Worm (Caenorhabditis elegans) whole organism, mixed stage, embryonic: ENCODE data around the gene F53F4.15.
A peak's percentile ranks its signal among the peaks of the same experiment; 100 is the strongest.

ENCODE experiments used
- M03D4.4 ChIP-seq: sonication (generic microtip); optimal IDR thresholded peaks from 2 replicates; lab custom pipeline; 2017; ENCODE audit warnings: mild to moderate bottlenecking, missing genetic modification characterization, missing compliant biosample characterization
- blmp-1 ChIP-seq: fragments of 150-350 bp; optimal IDR thresholded peaks from 2 replicates; lab custom pipeline; 2014; ENCODE audit warnings: missing biosample characterization, missing genetic modification characterization
- ceh-43 ChIP-seq: fragments of 200-800 bp; sonication (Bioruptor generic); optimal IDR thresholded peaks from 2 replicates; lab custom pipeline; 2018; ENCODE audit warnings: mild to moderate bottlenecking, missing genetic modification characterization, moderate library complexity, missing compliant biosample characterization
- ceh-83 ChIP-seq: fragments of 200-800 bp; sonication (Bioruptor generic); optimal IDR thresholded peaks from 2 replicates; lab custom pipeline; 2018; ENCODE audit warnings: mild to moderate bottlenecking, missing genetic modification characterization, missing compliant biosample characterization
- ces-1 ChIP-seq: fragments of 150-350 bp; optimal IDR thresholded peaks from 2 replicates; lab custom pipeline; 2014; ENCODE audit warnings: missing biosample characterization, missing genetic modification reagents, missing genetic modification characterization
- elt-1 ChIP-seq: sonication (generic microtip); optimal IDR thresholded peaks from 2 replicates; lab custom pipeline; 2017; ENCODE audit warnings: missing genetic modification characterization, mild to moderate bottlenecking, missing compliant biosample characterization, antibody characterized with exemption, moderate library complexity, borderline replicate concordance; ENCODE audit not compliant: insufficient read depth
- hlh-1 ChIP-seq: fragments of 150-350 bp; optimal IDR thresholded peaks from 2 replicates; lab custom pipeline; 2014; ENCODE audit warnings: missing biosample characterization, missing genetic modification reagents, missing genetic modification characterization
- lin-13 ChIP-seq: fragments of 150-350 bp; optimal IDR thresholded peaks from 2 replicates; lab custom pipeline; 2014; ENCODE audit warnings: missing biosample characterization, missing genetic modification characterization
- lsy-2 ChIP-seq: fragments of 150-350 bp; optimal IDR thresholded peaks from 2 replicates; lab custom pipeline; 2014; ENCODE audit warnings: missing biosample characterization, missing genetic modification characterization
- mep-1 ChIP-seq: fragments of 150-350 bp; optimal IDR thresholded peaks from 2 replicates; lab custom pipeline; 2017; ENCODE audit warnings: missing biosample characterization, missing genetic modification reagents, missing genetic modification characterization, inconsistent platforms
- nhr-12 ChIP-seq: fragments of 150-350 bp; optimal IDR thresholded peaks from 2 replicates; lab custom pipeline; 2014; ENCODE audit warnings: missing biosample characterization, missing genetic modification characterization
- nhr-2 ChIP-seq: fragments of 150-350 bp; optimal IDR thresholded peaks from 2 replicates; lab custom pipeline; 2014; ENCODE audit warnings: missing biosample characterization, missing genetic modification characterization
- nhr-237 ChIP-seq: fragments of 150-350 bp; optimal IDR thresholded peaks from 2 replicates; lab custom pipeline; 2014; ENCODE audit warnings: missing biosample characterization, missing genetic modification characterization
- nhr-28 ChIP-seq: fragments of 150-350 bp; optimal IDR thresholded peaks from 2 replicates; lab custom pipeline; 2014; ENCODE audit warnings: missing biosample characterization, missing genetic modification characterization
- pha-4 ChIP-seq: fragments of 150-350 bp; optimal IDR thresholded peaks from 2 replicates; lab custom pipeline; 2018; ENCODE audit warnings: missing biosample characterization, missing genetic modification reagents, missing genetic modification characterization
- sem-2 ChIP-seq: fragments of 200-800 bp; sonication (Bioruptor generic); optimal IDR thresholded peaks from 2 replicates; lab custom pipeline; 2018; ENCODE audit warnings: mild to moderate bottlenecking, missing genetic modification characterization, missing compliant biosample characterization
- sptf-1 ChIP-seq: sonication (generic microtip); optimal IDR thresholded peaks from 2 replicates; lab custom pipeline; 2017; ENCODE audit warnings: mild to moderate bottlenecking, missing genetic modification characterization, moderate library complexity, missing compliant biosample characterization
- unc-120 ChIP-seq: sonication (generic microtip); optimal IDR thresholded peaks from 2 replicates; lab custom pipeline; 2017; ENCODE audit warnings: missing genetic modification characterization, missing compliant biosample characterization; ENCODE audit not compliant: poor library complexity, severe bottlenecking
- unc-39 ChIP-seq: fragments of 150-350 bp; optimal IDR thresholded peaks from 2 replicates; lab custom pipeline; 2014; ENCODE audit warnings: missing biosample characterization, missing genetic modification characterization
- unc-62 ChIP-seq: fragments of 150-350 bp; optimal IDR thresholded peaks from 2 replicates; lab custom pipeline; 2014; ENCODE audit warnings: missing biosample characterization, missing genetic modification reagents, missing genetic modification characterization
- ztf-11 ChIP-seq: fragments of 150-350 bp; optimal IDR thresholded peaks from 2 replicates; lab custom pipeline; 2014; ENCODE audit warnings: missing biosample characterization, missing genetic modification characterization

F53F4.15 gene

ce11 chrV:13664340-13664916, 43.7 kb downstream of the F53F4.15 start:
- TF ChIP-seq ceh-83 (GFP tag; lab: Kevin White, UChicago) (no peak), nhr-2 (tag; lab: Kevin White, UChicago) (no peak), mep-1 (tag; lab: Kevin White, UChicago) (peak; percentile 30), unc-39 (tag; lab: Kevin White, UChicago) (no peak), unc-120 (tag; lab: Kevin White, UChicago) (no peak), nhr-237 (tag; lab: Kevin White, UChicago) (no peak), nhr-12 (tag; lab: Kevin White, UChicago) (no peak), ztf-11 (tag; lab: Kevin White, UChicago) (no peak)

ce11 chrV:13665089-13665488, 44.3 kb downstream of the F53F4.15 start, which contains the start of gene rde-12:
rde-12 (plus strand) TSS chrV:13665389.
- TF ChIP-seq hlh-1 (tag; lab: Kevin White, UChicago) (peak; percentile 33), pha-4 (no peak), unc-120 (tag; lab: Kevin White, UChicago) (no peak), nhr-2 (tag; lab: Kevin White, UChicago) (peak; percentile 26), M03D4.4 (tag; lab: Kevin White, UChicago) (no peak), ces-1 (GFP tag; lab: Kevin White, UChicago) (no peak), mep-1 (tag; lab: Kevin White, UChicago) (no peak)

- TF ChIP-seq ceh-83 (GFP tag; lab: Kevin White, UChicago) (no peak), blmp-1 (no peak)
- TF ChIP-seq, all 35 proteins: peak for 0
Observed at ce11 chrV:13666460-13666859, 45.7 kb downstream of the F53F4.15 start.

ce11 chrV:13668337-13668736, 47.6 kb downstream of the F53F4.15 start:
- TF ChIP-seq sptf-1 (tag; lab: Kevin White, UChicago) (peak; percentile 13), mep-1 (tag; lab: Kevin White, UChicago) (no peak)
- TF ChIP-seq, all 35 proteins: peak for 1

- TF ChIP-seq nhr-28 (tag; lab: Kevin White, UChicago) = no peak
- TF ChIP-seq unc-39 (tag; lab: Kevin White, UChicago) = no peak
- no peak for TF ChIP-seq hlh-1 (tag; lab: Kevin White, UChicago)
- TF ChIP-seq unc-62 (GFP tag; lab: Kevin White, UChicago) = no peak
- TF ChIP-seq sem-2 (GFP tag; lab: Kevin White, UChicago) = no peak
- TF ChIP-seq M03D4.4 (tag; lab: Kevin White, UChicago) = no peak
- no peak for TF ChIP-seq unc-120 (tag; lab: Kevin White, UChicago)
- TF ChIP-seq ceh-43 = no peak
- TF ChIP-seq lin-13 (tag; lab: Kevin White, UChicago) = no peak
- TF ChIP-seq lsy-2 (tag; lab: Kevin White, UChicago) = no peak
- no peak for TF ChIP-seq mep-1 (tag; lab: Kevin White, UChicago)
- no peak for TF ChIP-seq ztf-11 (tag; lab: Kevin White, UChicago)
- no peak for TF ChIP-seq elt-1 (tag; lab: Kevin White, UChicago)
- TF ChIP-seq ces-1 (GFP tag; lab: Kevin White, UChicago) = no peak
Observed at ce11 chrV:13669170-13669569, 48.4 kb downstream of the F53F4.15 start.
